Worm (Caenorhabditis elegans) whole organism, L1 larva: ENCODE measurements around the gene Y73C8B.5.

ENCODE experiments used
- C04F5.9 ChIP-seq: sonication (generic microtip); optimal IDR thresholded peaks from 2 replicates; lab custom pipeline; 2016; ENCODE audit warnings: missing genetic modification characterization, missing compliant biosample characterization
- C16A3.4 ChIP-seq: fragments of 150-350 bp; optimal IDR thresholded peaks from 2 replicates; lab custom pipeline; 2014; ENCODE audit warnings: missing biosample characterization, missing genetic modification characterization
- aha-1 ChIP-seq: fragments of 150-350 bp; optimal IDR thresholded peaks from 2 replicates; lab custom pipeline; 2014; ENCODE audit warnings: missing biosample characterization, missing genetic modification characterization
- alr-1 ChIP-seq: fragments of 200-800 bp; sonication (Bioruptor generic); optimal IDR thresholded peaks from 2 replicates; lab custom pipeline; 2018; ENCODE audit warnings: borderline replicate concordance, mild to moderate bottlenecking, missing genetic modification characterization, missing compliant biosample characterization
- ama-1 ChIP-seq: fragments of 150-350 bp; optimal IDR thresholded peaks from 2 replicates; lab custom pipeline; 2014
- blmp-1 ChIP-seq: fragments of 150-350 bp; optimal IDR thresholded peaks from 2 replicates; lab custom pipeline; 2014; ENCODE audit warnings: missing biosample characterization, missing genetic modification characterization
- ceh-63 ChIP-seq: fragments of 200-800 bp; sonication (Bioruptor generic); optimal IDR thresholded peaks from 2 replicates; lab custom pipeline; 2018; ENCODE audit warnings: mild to moderate bottlenecking, missing genetic modification characterization, missing compliant biosample characterization
- ceh-8 ChIP-seq: fragments of 200-800 bp; sonication (Bioruptor generic); optimal IDR thresholded peaks from 2 replicates; lab custom pipeline; 2018; ENCODE audit warnings: mild to moderate bottlenecking, missing genetic modification characterization, moderate library complexity, missing compliant biosample characterization
- ceh-90 ChIP-seq: sonication (generic microtip); optimal IDR thresholded peaks from 2 replicates; lab custom pipeline; 2016; ENCODE audit warnings: missing genetic modification characterization, missing compliant biosample characterization
- ces-1 ChIP-seq: fragments of 150-350 bp; optimal IDR thresholded peaks from 2 replicates; lab custom pipeline; 2014; ENCODE audit warnings: missing biosample characterization, missing genetic modification reagents, missing genetic modification characterization
- dpl-1 ChIP-seq, 3 experiments: fragments of 150-350 bp in 2 of 3; sonication (generic microtip) in 1 of 3; optimal IDR thresholded peaks; 2 replicates each; lab custom pipeline; 2014 to 2017; ENCODE audit warnings: missing biosample characterization in 3 of 3, missing genetic modification characterization in 3 of 3, missing genetic modification reagents in 3 of 3
- efl-1 ChIP-seq, 4 experiments: fragments of 150-350 bp; optimal IDR thresholded peaks in 3 of 4; peaks in 1 of 4; 1 replicate in 1 of 4; 2 replicates in 3 of 4; lab custom pipeline; 2014; ENCODE audit warnings: missing biosample characterization in 2 of 4, missing genetic modification characterization in 2 of 4, missing genetic modification reagents in 2 of 4
- egl-27 ChIP-seq, 2 experiments: fragments of 150-350 bp in 1 of 2; sonication (generic microtip); optimal IDR thresholded peaks; 3 replicates each; lab custom pipeline; 2017 to 2018; ENCODE audit warnings: missing biosample characterization in 2 of 2, missing genetic modification characterization in 2 of 2, missing genetic modification reagents in 2 of 2
- elt-2 ChIP-seq: sonication (generic microtip); optimal IDR thresholded peaks from 2 replicates; lab custom pipeline; 2016; ENCODE audit warnings: missing genetic modification characterization, mild to moderate bottlenecking, inconsistent platforms, missing compliant biosample characterization, missing genetic modification reagents
- ets-5 ChIP-seq: fragments of 200-800 bp; sonication (Bioruptor generic); IDR thresholded peaks from 2 replicates; pipeline ENCODE4 v1.3.6; 2022; ENCODE audit warnings: missing genetic modification characterization, missing compliant biosample characterization
- fkh-10 ChIP-seq: sonication (generic microtip); optimal IDR thresholded peaks from 2 replicates; lab custom pipeline; 2017; ENCODE audit warnings: missing biosample characterization, missing genetic modification reagents, missing genetic modification characterization
- fkh-4 ChIP-seq: sonication (generic microtip); optimal IDR thresholded peaks from 2 replicates; lab custom pipeline; 2016; ENCODE audit warnings: missing compliant biosample characterization, missing genetic modification characterization, borderline replicate concordance
- grh-1 ChIP-seq: fragments of 200-800 bp; sonication (Bioruptor generic); IDR thresholded peaks from 2 replicates; pipeline ENCODE4 v1.3.6; 2022; ENCODE audit warnings: missing genetic modification reagents, missing genetic modification characterization, missing compliant biosample characterization
- hlh-17 ChIP-seq: fragments of 200-800 bp; sonication (Bioruptor generic); optimal IDR thresholded peaks from 2 replicates; lab custom pipeline; 2018; ENCODE audit warnings: missing genetic modification characterization, mild to moderate bottlenecking, missing compliant biosample characterization, moderate library complexity, borderline replicate concordance
- irx-1 ChIP-seq: sonication (generic microtip); optimal IDR thresholded peaks from 2 replicates; lab custom pipeline; 2016; ENCODE audit warnings: missing genetic modification characterization, missing compliant biosample characterization
- jun-1 ChIP-seq: fragments of 150-350 bp; optimal IDR thresholded peaks from 2 replicates; lab custom pipeline; 2014; ENCODE audit warnings: missing biosample characterization, missing genetic modification reagents, missing genetic modification characterization
- lin-13 ChIP-seq: fragments of 150-350 bp; optimal IDR thresholded peaks from 2 replicates; lab custom pipeline; 2014; ENCODE audit warnings: missing biosample characterization, missing genetic modification reagents, missing genetic modification characterization
- lin-14 ChIP-seq: fragments of 200-800 bp; sonication (Bioruptor generic); optimal IDR thresholded peaks from 2 replicates; lab custom pipeline; 2018; ENCODE audit warnings: mild to moderate bottlenecking, missing genetic modification characterization, moderate library complexity, missing compliant biosample characterization
- lin-15B ChIP-seq: fragments of 150-350 bp; sonication (generic microtip); optimal IDR thresholded peaks from 3 replicates; lab custom pipeline; 2014; ENCODE audit warnings: missing biosample characterization, missing genetic modification characterization
- lin-39 ChIP-seq: fragments of 150-350 bp; optimal IDR thresholded peaks from 2 replicates; lab custom pipeline; 2014; ENCODE audit warnings: missing biosample characterization, missing genetic modification reagents, missing genetic modification characterization
- lsy-2 ChIP-seq, 2 experiments: fragments of 150-350 bp; optimal IDR thresholded peaks; 2 replicates each; lab custom pipeline; 2014; ENCODE audit warnings: missing biosample characterization in 2 of 2, missing genetic modification characterization in 2 of 2
- mab-9 ChIP-seq: fragments of 200-800 bp; sonication (Bioruptor generic); IDR thresholded peaks from 2 replicates; pipeline ENCODE4 v1.3.6; 2022; ENCODE audit warnings: missing genetic modification reagents, missing genetic modification characterization, missing compliant biosample characterization
- mef-2 ChIP-seq: fragments of 150-350 bp; optimal IDR thresholded peaks from 2 replicates; lab custom pipeline; 2014; ENCODE audit warnings: missing biosample characterization, missing genetic modification characterization
- mep-1 ChIP-seq: fragments of 150-350 bp; optimal IDR thresholded peaks from 2 replicates; lab custom pipeline; 2014; ENCODE audit warnings: missing biosample characterization, missing genetic modification characterization
- nhr-11 ChIP-seq: fragments of 150-350 bp; optimal IDR thresholded peaks from 2 replicates; lab custom pipeline; 2014; ENCODE audit warnings: missing biosample characterization, missing genetic modification characterization
- nhr-20 ChIP-seq: sonication (generic microtip); optimal IDR thresholded peaks from 2 replicates; lab custom pipeline; 2016; ENCODE audit warnings: mild to moderate bottlenecking, missing genetic modification characterization, missing compliant biosample characterization
- nhr-237 ChIP-seq: fragments of 150-350 bp; optimal IDR thresholded peaks from 2 replicates; lab custom pipeline; 2014; ENCODE audit warnings: missing biosample characterization, missing genetic modification characterization
- nhr-28 ChIP-seq: fragments of 150-350 bp; optimal IDR thresholded peaks from 2 replicates; lab custom pipeline; 2014; ENCODE audit warnings: missing biosample characterization, missing genetic modification characterization
- nhr-47 ChIP-seq: sonication (generic microtip); optimal IDR thresholded peaks from 2 replicates; lab custom pipeline; 2016; ENCODE audit warnings: mild to moderate bottlenecking, missing genetic modification characterization, moderate library complexity, missing compliant biosample characterization
- nhr-71 ChIP-seq: sonication (generic microtip); optimal IDR thresholded peaks from 2 replicates; lab custom pipeline; 2016; ENCODE audit warnings: mild to moderate bottlenecking, missing genetic modification characterization, moderate library complexity, missing compliant biosample characterization
- nhr-76 ChIP-seq: sonication (generic microtip); optimal IDR thresholded peaks from 2 replicates; lab custom pipeline; 2017; ENCODE audit warnings: missing biosample characterization, missing genetic modification characterization
- nhr-77 ChIP-seq: fragments of 150-350 bp; optimal IDR thresholded peaks from 2 replicates; lab custom pipeline; 2014; ENCODE audit warnings: missing biosample characterization, missing genetic modification characterization
- nhr-85 ChIP-seq: sonication (generic microtip); peaks from one replicate; lab custom pipeline; 2016; ENCODE audit warnings: missing genetic modification characterization, inconsistent platforms, missing compliant biosample characterization
- pag-3 ChIP-seq: sonication (generic microtip); optimal IDR thresholded peaks from 2 replicates; lab custom pipeline; 2017; ENCODE audit warnings: missing genetic modification characterization, mild to moderate bottlenecking, missing compliant biosample characterization, antibody characterized with exemption, borderline replicate concordance; ENCODE audit not compliant: insufficient read depth
- pqm-1 ChIP-seq: sonication (generic microtip); optimal IDR thresholded peaks from 3 replicates; lab custom pipeline; 2017; ENCODE audit warnings: missing biosample characterization, missing genetic modification characterization
- skn-1 ChIP-seq: fragments of 150-350 bp; optimal IDR thresholded peaks from 2 replicates; lab custom pipeline; 2014; ENCODE audit warnings: missing biosample characterization, missing genetic modification characterization
- snpc-4 ChIP-seq: fragments of 150-350 bp; optimal IDR thresholded peaks from 2 replicates; lab custom pipeline; 2014; ENCODE audit warnings: missing biosample characterization, missing genetic modification characterization
- snu-23 ChIP-seq: sonication (generic microtip); optimal IDR thresholded peaks from 2 replicates; lab custom pipeline; 2016; ENCODE audit warnings: missing genetic modification characterization, missing compliant biosample characterization
- sptf-1 ChIP-seq: fragments of 150-350 bp; optimal IDR thresholded peaks from 2 replicates; lab custom pipeline; 2014; ENCODE audit warnings: missing biosample characterization, missing genetic modification characterization
- swsn-7 ChIP-seq: sonication (generic microtip); optimal IDR thresholded peaks from 2 replicates; lab custom pipeline; 2016; ENCODE audit warnings: missing genetic modification characterization, missing compliant biosample characterization
- tbx-2 ChIP-seq: sonication (generic microtip); optimal IDR thresholded peaks from 2 replicates; lab custom pipeline; 2016; ENCODE audit warnings: missing genetic modification characterization, missing compliant biosample characterization
- tlp-1 ChIP-seq: fragments of 150-350 bp; optimal IDR thresholded peaks from 2 replicates; lab custom pipeline; 2014; ENCODE audit warnings: missing biosample characterization, missing genetic modification characterization
- unc-130 ChIP-seq: fragments of 150-350 bp; optimal IDR thresholded peaks from 2 replicates; lab custom pipeline; 2017; ENCODE audit warnings: missing biosample characterization, missing genetic modification characterization, inconsistent platforms
- unc-30 ChIP-seq: sonication (generic microtip); optimal IDR thresholded peaks from 2 replicates; lab custom pipeline; 2017; ENCODE audit warnings: missing biosample characterization, missing genetic modification characterization
- unc-62 ChIP-seq: fragments of 150-350 bp; optimal IDR thresholded peaks from 2 replicates; lab custom pipeline; 2014; ENCODE audit warnings: missing biosample characterization, missing genetic modification reagents, missing genetic modification characterization
- unc-86 ChIP-seq: sonication (generic microtip); optimal IDR thresholded peaks from 2 replicates; lab custom pipeline; 2016; ENCODE audit warnings: missing genetic modification characterization, missing compliant biosample characterization
- xbp-1 ChIP-seq: sonication (generic microtip); optimal IDR thresholded peaks from 2 replicates; lab custom pipeline; 2016; ENCODE audit warnings: missing genetic modification characterization, missing compliant biosample characterization
- zip-4 ChIP-seq: fragments of 200-800 bp; sonication (Bioruptor generic); optimal IDR thresholded peaks from 2 replicates; lab custom pipeline; 2018; ENCODE audit warnings: mild to moderate bottlenecking, missing genetic modification characterization, moderate library complexity, missing compliant biosample characterization
- ztf-4 ChIP-seq: fragments of 150-350 bp; optimal IDR thresholded peaks from 2 replicates; lab custom pipeline; 2014; ENCODE audit warnings: missing biosample characterization, missing genetic modification characterization

Gene Y73C8B.5

ce11 chrV:3194952-3195450 lies 2.1 kb upstream of the Y73C8B.5 start, which contains the start of gene Y73C8B.2:
Gene Y73C8B.2 (minus strand): TSS chrV:3195002.
- TF ChIP-seq nhr-85 (tag; lab: Kevin White, UChicago) (peak; percentile 45), zip-4 (GFP tag; lab: Kevin White, UChicago) (no peak), unc-62 (GFP tag; lab: Kevin White, UChicago) (no peak), ceh-8 (GFP tag; lab: Kevin White, UChicago) (no peak), ceh-90 (tag; lab: Kevin White, UChicago) (no peak), jun-1 (tag; lab: Kevin White, UChicago) (no peak), snu-23 (GFP tag; lab: Kevin White, UChicago) (peak; percentile 28), nhr-11 (tag; lab: Kevin White, UChicago) (no peak), fkh-10 (no peak), grh-1 (GFP tag; lab: Robert Waterston, UW) (no peak), lsy-2 (tag; optimal IDR thresholded peaks at IDR 0.05; lab: Kevin White, UChicago) (peak in 1 of 2 experiments; percentile 45), alr-1 (tag; lab: Kevin White, UChicago) (no peak), unc-30 (tag; lab: Kevin White, UChicago) (no peak), lin-14 (GFP tag; lab: Kevin White, UChicago) (peak; percentile 76), efl-1 (optimal IDR thresholded peaks at IDR 0.05; lab: Kevin White, UChicago) (peak; percentile 17 to 35), efl-1 (GFP tag; optimal IDR thresholded peaks at IDR 0.05 in 1 of 2; lab: Kevin White, UChicago) (peak; percentile 31 to 45), C16A3.4 (tag; lab: Kevin White, UChicago) (peak; percentile 22), skn-1 (tag; lab: Kevin White, UChicago) (peak; percentile 11), aha-1 (no peak), nhr-77 (tag; lab: Kevin White, UChicago) (no peak), tbx-2 (tag; lab: Kevin White, UChicago) (peak; percentile 28), nhr-237 (tag; lab: Kevin White, UChicago) (no peak), ztf-4 (no peak), ama-1 (lab: Kevin White, UChicago) (no peak), nhr-47 (tag; lab: Kevin White, UChicago) (peak; percentile 9), mef-2 (no peak), unc-86 (tag; lab: Kevin White, UChicago) (no peak), unc-130 (no peak), fkh-4 (tag; lab: Kevin White, UChicago) (no peak), egl-27 (tag; optimal IDR thresholded peaks at IDR 0.05; lab: Kevin White, UChicago) (no peak), lin-39 (no peak), elt-2 (tag; lab: Kevin White, UChicago) (no peak), xbp-1 (tag; lab: Kevin White, UChicago) (no peak), nhr-76 (tag; lab: Kevin White, UChicago) (no peak), sptf-1 (no peak), irx-1 (tag; lab: Kevin White, UChicago) (peak; percentile 3), ceh-63 (GFP tag; lab: Kevin White, UChicago) (no peak), C04F5.9 (tag; lab: Kevin White, UChicago) (no peak), mab-9 (no peak), snpc-4 (tag; lab: Kevin White, UChicago) (no peak), hlh-17 (GFP tag; lab: Kevin White, UChicago) (no peak), dpl-1 (GFP tag; optimal IDR thresholded peaks at IDR 0.05; lab: Kevin White, UChicago) (peak in 1 of 3 experiments; percentile 67), pag-3 (tag; lab: Kevin White, UChicago) (no peak), nhr-71 (tag; lab: Kevin White, UChicago) (peak; percentile 39), lin-15B (peak; percentile 23), tlp-1 (tag; lab: Kevin White, UChicago) (no peak), blmp-1 (tag; lab: Kevin White, UChicago) (peak; percentile 42), nhr-28 (tag; lab: Kevin White, UChicago) (no peak), swsn-7 (tag; lab: Kevin White, UChicago) (no peak), nhr-20 (peak; percentile 31), pqm-1 (tag; lab: Kevin White, UChicago) (no peak), mep-1 (tag; lab: Kevin White, UChicago) (peak; percentile 45), ces-1 (GFP tag; lab: Kevin White, UChicago) (no peak), lin-13 (GFP tag; lab: Kevin White, UChicago) (no peak), ets-5 (GFP tag; lab: Robert Waterston, UW) (no peak)
